Worm (Caenorhabditis elegans) whole organism, L3 larva: ENCODE measurements around the gene hot-2.

Experiments used
- ZK546.5 ChIP-seq: sonication (generic microtip); optimal IDR thresholded peaks from 2 replicates; lab custom pipeline; 2017; ENCODE audit warnings: missing biosample characterization, missing genetic modification characterization
- ama-1 ChIP-seq: fragments of 150-350 bp; optimal IDR thresholded peaks from 2 replicates; lab custom pipeline; 2018
- ceh-16 ChIP-seq: sonication (generic microtip); optimal IDR thresholded peaks from 2 replicates; lab custom pipeline; 2017; ENCODE audit warnings: missing biosample characterization, missing genetic modification characterization
- ceh-28 ChIP-seq: fragments of 150-350 bp; optimal IDR thresholded peaks from 2 replicates; lab custom pipeline; 2014; ENCODE audit warnings: missing biosample characterization, missing genetic modification reagents, missing genetic modification characterization
- ceh-9 ChIP-seq: sonication (generic microtip); optimal IDR thresholded peaks from 2 replicates; lab custom pipeline; 2018; ENCODE audit warnings: missing biosample characterization, missing genetic modification characterization
- daf-12 ChIP-seq: fragments of 150-350 bp; optimal IDR thresholded peaks from 2 replicates; lab custom pipeline; 2014; ENCODE audit warnings: missing biosample characterization, missing genetic modification reagents, missing genetic modification characterization
- egl-5 ChIP-seq: fragments of 150-350 bp; optimal IDR thresholded peaks from 2 replicates; lab custom pipeline; 2017; ENCODE audit warnings: missing biosample characterization, missing genetic modification reagents, missing genetic modification characterization, inconsistent platforms
- elt-1 ChIP-seq: fragments of 150-350 bp; optimal IDR thresholded peaks from 2 replicates; lab custom pipeline; 2014; ENCODE audit warnings: missing biosample characterization, missing genetic modification characterization
- elt-2 ChIP-seq: sonication (generic microtip); optimal IDR thresholded peaks from 2 replicates; lab custom pipeline; 2016; ENCODE audit warnings: missing genetic modification reagents, mild to moderate bottlenecking, missing genetic modification characterization, missing compliant biosample characterization
- eor-1 ChIP-seq, 2 experiments: fragments of 150-350 bp; optimal IDR thresholded peaks; 2 replicates each; lab custom pipeline; 2014 to 2018; ENCODE audit warnings: missing biosample characterization in 2 of 2, missing genetic modification characterization in 2 of 2
- fkh-10 ChIP-seq: sonication (generic microtip); optimal IDR thresholded peaks from 2 replicates; lab custom pipeline; 2017; ENCODE audit warnings: missing biosample characterization, missing genetic modification reagents, missing genetic modification characterization
- fos-1 ChIP-seq: fragments of 150-350 bp; optimal IDR thresholded peaks from 2 replicates; lab custom pipeline; 2014; ENCODE audit warnings: missing biosample characterization, missing genetic modification characterization
- hmg-11 ChIP-seq: sonication (generic microtip); optimal IDR thresholded peaks from 2 replicates; lab custom pipeline; 2016; ENCODE audit warnings: missing genetic modification characterization, missing compliant biosample characterization
- lin-15B ChIP-seq: fragments of 150-350 bp; optimal IDR thresholded peaks from 2 replicates; lab custom pipeline; 2014; ENCODE audit warnings: missing biosample characterization, missing genetic modification characterization
- mdl-1 ChIP-seq: fragments of 150-350 bp; optimal IDR thresholded peaks from 2 replicates; lab custom pipeline; 2014; ENCODE audit warnings: missing biosample characterization, missing genetic modification characterization
- mml-1 ChIP-seq: fragments of 150-350 bp; sonication (generic microtip); optimal IDR thresholded peaks from 3 replicates; lab custom pipeline; 2014; ENCODE audit warnings: missing biosample characterization, missing genetic modification characterization
- nfya-1 ChIP-seq: sonication (generic microtip); optimal IDR thresholded peaks from 2 replicates; lab custom pipeline; 2017; ENCODE audit warnings: missing genetic modification characterization, mild to moderate bottlenecking, missing compliant biosample characterization, antibody characterized with exemption, moderate library complexity; ENCODE audit not compliant: insufficient read depth
- nhr-11 ChIP-seq: fragments of 150-350 bp; optimal IDR thresholded peaks from 2 replicates; lab custom pipeline; 2014; ENCODE audit warnings: missing biosample characterization, missing genetic modification characterization
- nhr-23 ChIP-seq: fragments of 150-350 bp; optimal IDR thresholded peaks from 2 replicates; lab custom pipeline; 2014; ENCODE audit warnings: missing biosample characterization, missing genetic modification reagents, missing genetic modification characterization
- nhr-237 ChIP-seq: fragments of 150-350 bp; optimal IDR thresholded peaks from 2 replicates; lab custom pipeline; 2014; ENCODE audit warnings: missing biosample characterization, missing genetic modification characterization
- nhr-25 ChIP-seq: sonication (generic microtip); optimal IDR thresholded peaks from 2 replicates; lab custom pipeline; 2017; ENCODE audit warnings: missing biosample characterization, missing genetic modification characterization
- nhr-28 ChIP-seq: fragments of 150-350 bp; optimal IDR thresholded peaks from 2 replicates; lab custom pipeline; 2014; ENCODE audit warnings: missing biosample characterization, missing genetic modification characterization
- nhr-43 ChIP-seq: sonication (generic microtip); optimal IDR thresholded peaks from 2 replicates; lab custom pipeline; 2016; ENCODE audit warnings: mild to moderate bottlenecking, missing genetic modification characterization, missing compliant biosample characterization; ENCODE audit not compliant: poor library complexity, severe bottlenecking
- nhr-67 ChIP-seq: fragments of 150-350 bp; optimal IDR thresholded peaks from 2 replicates; lab custom pipeline; 2014; ENCODE audit warnings: missing biosample characterization, missing genetic modification characterization
- pha-4 ChIP-seq: fragments of 150-350 bp; optimal IDR thresholded peaks from 2 replicates; lab custom pipeline; 2014; ENCODE audit warnings: missing biosample characterization, missing genetic modification reagents, missing genetic modification characterization
- sea-2 ChIP-seq: fragments of 150-350 bp; sonication (generic microtip); optimal IDR thresholded peaks from 4 replicates; lab custom pipeline; 2014; ENCODE audit warnings: missing biosample characterization, missing genetic modification reagents, missing genetic modification characterization
- unc-39 ChIP-seq: sonication (generic microtip); optimal IDR thresholded peaks from 4 replicates; lab custom pipeline; 2017; ENCODE audit warnings: missing biosample characterization, missing genetic modification characterization
- unc-62 ChIP-seq: fragments of 150-350 bp; sonication (generic microtip); optimal IDR thresholded peaks from 4 replicates; lab custom pipeline; 2014; ENCODE audit warnings: missing biosample characterization, missing genetic modification reagents, missing genetic modification characterization
- zag-1 ChIP-seq: fragments of 150-350 bp; optimal IDR thresholded peaks from 2 replicates; lab custom pipeline; 2014; ENCODE audit warnings: missing biosample characterization, missing genetic modification characterization

The hot-2 gene

ce11 chrV:19136206-19136605 is 38.4 kb upstream of the hot-2 start, which contains the start of gene Y39B6A.9:
Y39B6A.9 (plus strand) TSS chrV:19136506.
- TF ChIP-seq ama-1 (lab: Kevin White, UChicago) (no peak), pha-4 (tag; lab: Kevin White, UChicago) (no peak)

- no peak for TF ChIP-seq fos-1 (tag; lab: Kevin White, UChicago)
- TF ChIP-seq nhr-43 (tag; lab: Kevin White, UChicago), result no peak
- no peak for TF ChIP-seq egl-5 (tag; lab: Kevin White, UChicago)
- TF ChIP-seq nhr-67 (tag; lab: Kevin White, UChicago), result no peak
- no peak for TF ChIP-seq zag-1 (tag; lab: Kevin White, UChicago)
- no peak for TF ChIP-seq daf-12 (tag; lab: Kevin White, UChicago)
- no peak for TF ChIP-seq nhr-28
- no peak for TF ChIP-seq nfya-1 (tag; lab: Kevin White, UChicago)
- no peak for TF ChIP-seq ceh-16 (tag; lab: Kevin White, UChicago)
- TF ChIP-seq elt-2 (tag; lab: Kevin White, UChicago), result no peak
- TF ChIP-seq pha-4 (tag; lab: Kevin White, UChicago), result no peak
- TF ChIP-seq unc-62 (GFP tag; lab: Kevin White, UChicago), result no peak
Measured at ce11 chrV:19140495-19140894, 34.1 kb upstream of the hot-2 start, which contains the start of gene cpg-23. cpg-23 (plus strand) TSS chrV:19140795.

ce11 chrV:19142595-19142994 is 32.0 kb upstream of the hot-2 start:
- TF ChIP-seq mml-1, result no peak
- TF ChIP-seq fkh-10 (GFP tag; lab: Kevin White, UChicago), result no peak
- no peak for TF ChIP-seq pha-4 (tag; lab: Kevin White, UChicago)
- TF ChIP-seq ceh-9 (tag; lab: Kevin White, UChicago), result no peak
- TF ChIP-seq sea-2 (GFP tag; lab: Kevin White, UChicago), result no peak
- TF ChIP-seq elt-1, result no peak
- peak; percentile 52 for TF ChIP-seq hmg-11 (tag; lab: Kevin White, UChicago)
- TF ChIP-seq, all 47 proteins: peak for 1

ce11 chrV:19148350-19148749 is 26.2 kb upstream of the hot-2 start:
- TF ChIP-seq ceh-16 (tag; lab: Kevin White, UChicago) (no peak), nhr-237 (tag; lab: Kevin White, UChicago) (no peak), unc-39 (tag; lab: Kevin White, UChicago) (no peak)

- no peak for TF ChIP-seq eor-1 (tag; optimal IDR thresholded peaks at IDR 0.05; lab: Kevin White, UChicago)
- no peak for TF ChIP-seq unc-39 (tag; lab: Kevin White, UChicago)
- TF ChIP-seq ceh-28 (tag; lab: Kevin White, UChicago), result no peak
- no peak for TF ChIP-seq zag-1 (tag; lab: Kevin White, UChicago)
- no peak for TF ChIP-seq ZK546.5
- TF ChIP-seq nhr-43 (tag; lab: Kevin White, UChicago), result no peak
- TF ChIP-seq nhr-25 (tag; lab: Kevin White, UChicago), result no peak
- TF ChIP-seq fos-1 (tag; lab: Kevin White, UChicago), result no peak
- no peak for TF ChIP-seq daf-12 (tag; lab: Kevin White, UChicago)
- TF ChIP-seq elt-1, result no peak
- TF ChIP-seq nhr-23, result no peak
- TF ChIP-seq lin-15B (tag; lab: Kevin White, UChicago), result no peak
Measured at ce11 chrV:19149057-19149456, 25.5 kb upstream of the hot-2 start, which contains the start of gene Y39B6A.7. Y39B6A.7 (minus strand) TSS chrV:19149157.

ce11 chrV:19152328-19152727 is 22.2 kb upstream of the hot-2 start, which contains the start of gene Y39B6A.69:
Y39B6A.69 (minus strand) TSS chrV:19152428.
- no peak for TF ChIP-seq nhr-67 (tag; lab: Kevin White, UChicago)
- TF ChIP-seq ZK546.5, result no peak
- TF ChIP-seq unc-39 (tag; lab: Kevin White, UChicago), result no peak
- no peak for TF ChIP-seq mdl-1 (tag; lab: Kevin White, UChicago)
- no peak for TF ChIP-seq nfya-1 (tag; lab: Kevin White, UChicago)
- TF ChIP-seq hmg-11 (tag; lab: Kevin White, UChicago), result no peak
- no peak for TF ChIP-seq nhr-11 (tag; lab: Kevin White, UChicago)
